Worm (Caenorhabditis elegans) whole organism, early embryonic: ENCODE measurements around the gene glb-11.

ENCODE experiments used
- aly-1 ChIP-seq: sonication (generic microtip); optimal IDR thresholded peaks from 2 replicates; lab custom pipeline; 2016; ENCODE audit warnings: missing genetic modification characterization, missing compliant biosample characterization
- ama-1 ChIP-seq: fragments of 150-350 bp; optimal IDR thresholded peaks from 2 replicates; lab custom pipeline; 2014
- ceh-13 ChIP-seq: fragments of 200-800 bp; sonication (Bioruptor generic); optimal IDR thresholded peaks from 2 replicates; lab custom pipeline; 2018; ENCODE audit warnings: mild to moderate bottlenecking, missing genetic modification characterization, missing compliant biosample characterization
- ets-7 ChIP-seq: sonication (generic microtip); optimal IDR thresholded peaks from 2 replicates; lab custom pipeline; 2016; ENCODE audit warnings: missing genotype, missing genetic modification characterization, missing compliant biosample characterization
- flt-1 ChIP-seq: fragments of 200-800 bp; sonication (Bioruptor generic); IDR thresholded peaks from 2 replicates; pipeline ENCODE4 v1.3.6; 2022; ENCODE audit warnings: missing genetic modification characterization, missing compliant biosample characterization
- pes-1 ChIP-seq: fragments of 200-800 bp; sonication (Bioruptor generic); IDR thresholded peaks from 2 replicates; pipeline ENCODE4 v1.3.6; 2022; ENCODE audit warnings: missing genetic modification reagents, missing genetic modification characterization, missing compliant biosample characterization
- tbx-11 ChIP-seq: fragments of 200-800 bp; sonication (Bioruptor generic); IDR thresholded peaks from 2 replicates; pipeline ENCODE4 v1.3.6; 2022; ENCODE audit warnings: missing genetic modification characterization, missing compliant biosample characterization
- tra-4 ChIP-seq: sonication (generic microtip); optimal IDR thresholded peaks from 2 replicates; lab custom pipeline; 2017; ENCODE audit warnings: missing genetic modification characterization, missing compliant biosample characterization

- TF ChIP-seq flt-1 (GFP tag; lab: Robert Waterston, UW) (no peak), ama-1 (lab: Kevin White, UChicago) (no peak), ets-7 (tag; lab: Kevin White, UChicago) (no peak), tbx-11 (GFP tag; lab: Robert Waterston, UW) (no peak), pes-1 (GFP tag; lab: Robert Waterston, UW) (no peak), tra-4 (tag; lab: Kevin White, UChicago) (no peak), ceh-13 (no peak), aly-1 (tag; lab: Kevin White, UChicago) (no peak)
Measured at ce11 chrIII:3994457-3994856, 2.5 kb upstream of the glb-11 start.
